Fruit fly (Drosophila melanogaster): ENCODE results near the gene mRpL13.

mRpL13 gene

DNA sequence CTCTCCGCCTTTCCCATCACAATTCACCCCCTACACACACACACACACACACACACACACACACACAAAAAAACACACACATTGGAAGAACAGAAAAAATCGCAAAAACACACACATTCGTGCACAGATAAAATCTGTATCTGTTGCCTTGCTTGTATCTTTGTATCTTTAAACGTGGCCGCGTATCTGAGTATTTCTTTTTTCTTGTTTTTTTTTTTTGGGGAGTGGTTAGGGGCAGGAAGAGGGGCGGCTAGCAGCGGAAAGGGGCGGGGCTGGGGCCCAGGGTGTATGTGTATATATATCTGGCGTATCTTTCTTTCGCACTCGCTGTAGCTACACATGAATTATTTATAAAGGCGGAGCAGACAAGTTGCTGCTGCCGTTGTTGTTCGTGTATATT is 7.5 kb upstream of the mRpL13 start:
- TF ChIP-seq Clk (GFP tag; optimal IDR thresholded peaks at IDR 0.05) (no peak), cic (GFP tag; optimal IDR thresholded peaks at IDR 0.05) (no peak), CG7101 (tag; optimal IDR thresholded peaks at IDR 0.05) (no peak), Hr96 (GFP tag; optimal IDR thresholded peaks at IDR 0.05) (no peak), CG14711 (tag; optimal IDR thresholded peaks at IDR 0.05) (no peak), bab1 (GFP tag; optimal IDR thresholded peaks at IDR 0.05) (no peak), CG5204 (GFP tag; optimal IDR thresholded peaks at IDR 0.05) (no peak), toe (GFP tag; optimal IDR thresholded peaks at IDR 0.05) (no peak)

DNA sequence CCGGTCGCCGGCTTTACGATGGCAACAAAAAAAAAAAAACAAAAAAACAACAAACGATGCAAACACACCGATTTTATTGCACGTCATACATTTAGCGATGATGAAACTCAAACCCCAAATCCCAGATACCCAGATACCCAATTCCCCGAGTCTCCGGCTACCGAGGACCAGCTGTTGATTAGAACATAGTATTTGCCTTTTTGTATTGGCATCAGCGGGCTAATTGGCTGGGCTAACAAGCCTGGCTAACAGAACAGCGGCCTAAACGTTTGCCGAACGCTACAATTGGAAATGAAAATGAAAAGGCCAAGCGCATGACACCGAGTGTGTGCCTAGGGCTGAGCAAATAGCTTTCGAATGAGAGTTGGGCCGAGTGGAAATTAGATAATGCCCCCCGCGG is 5.9 kb upstream of the mRpL13 start:
- TF ChIP-seq toe (GFP tag; optimal IDR thresholded peaks at IDR 0.05) (no peak), kay (GFP tag; ENCODE audit: borderline replicate concordance) (peak; percentile 57), cic (GFP tag; optimal IDR thresholded peaks at IDR 0.05) (no peak)

DNA sequence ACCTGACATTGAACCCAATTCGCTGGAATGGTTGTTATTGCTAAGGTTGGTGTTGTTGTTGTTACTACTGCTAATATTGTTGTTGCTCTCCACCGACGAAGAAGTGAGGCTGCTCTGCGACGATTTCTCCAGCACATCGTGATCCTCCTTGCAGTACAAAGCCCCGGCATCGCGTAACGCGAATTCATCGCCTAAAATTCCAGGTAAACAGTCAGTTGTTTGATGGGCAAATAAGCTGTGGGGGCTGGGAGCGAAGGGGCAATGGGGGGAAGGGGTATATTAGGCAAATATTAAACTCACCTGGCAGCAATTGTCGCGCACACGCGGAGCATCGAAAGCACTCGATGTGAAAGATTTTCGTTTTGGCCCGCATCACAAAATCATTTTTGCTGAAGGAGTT is 5.0 kb upstream of the mRpL13 start:
- TF ChIP-seq CG11617 (GFP tag; optimal IDR thresholded peaks at IDR 0.05), result no peak
- TF ChIP-seq cic (GFP tag; optimal IDR thresholded peaks at IDR 0.05), result no peak
- TF ChIP-seq CG14711 (tag; optimal IDR thresholded peaks at IDR 0.05), result no peak
- TF ChIP-seq bab1 (GFP tag; optimal IDR thresholded peaks at IDR 0.05), result no peak
- no peak for TF ChIP-seq Mnt (GFP tag; optimal IDR thresholded peaks at IDR 0.05)
- TF ChIP-seq Hr96 (GFP tag; optimal IDR thresholded peaks at IDR 0.05), result no peak
- no peak for TF ChIP-seq CG7045 (GFP tag; optimal IDR thresholded peaks at IDR 0.05)
- no peak for TF ChIP-seq pad (GFP tag; optimal IDR thresholded peaks at IDR 0.05)
- no peak for TF ChIP-seq toe (GFP tag; optimal IDR thresholded peaks at IDR 0.05)
- TF ChIP-seq CG1620 (GFP tag; optimal IDR thresholded peaks at IDR 0.05), result no peak
- no peak for TF ChIP-seq ovo (GFP tag; optimal IDR thresholded peaks at IDR 0.05)
- TF ChIP-seq CG7101 (tag; optimal IDR thresholded peaks at IDR 0.05), result no peak
- no peak for TF ChIP-seq cnc (optimal IDR thresholded peaks at IDR 0.05)
- TF ChIP-seq CG5204 (GFP tag; optimal IDR thresholded peaks at IDR 0.05), result no peak
- TF ChIP-seq CG12768 (GFP tag; optimal IDR thresholded peaks at IDR 0.05), result no peak
- TF ChIP-seq CG33017 (tag; optimal IDR thresholded peaks at IDR 0.05), result no peak
- TF ChIP-seq tj (GFP tag; optimal IDR thresholded peaks at IDR 0.05), result no peak
- TF ChIP-seq kay (GFP tag; ENCODE audit: borderline replicate concordance), result no peak

DNA sequence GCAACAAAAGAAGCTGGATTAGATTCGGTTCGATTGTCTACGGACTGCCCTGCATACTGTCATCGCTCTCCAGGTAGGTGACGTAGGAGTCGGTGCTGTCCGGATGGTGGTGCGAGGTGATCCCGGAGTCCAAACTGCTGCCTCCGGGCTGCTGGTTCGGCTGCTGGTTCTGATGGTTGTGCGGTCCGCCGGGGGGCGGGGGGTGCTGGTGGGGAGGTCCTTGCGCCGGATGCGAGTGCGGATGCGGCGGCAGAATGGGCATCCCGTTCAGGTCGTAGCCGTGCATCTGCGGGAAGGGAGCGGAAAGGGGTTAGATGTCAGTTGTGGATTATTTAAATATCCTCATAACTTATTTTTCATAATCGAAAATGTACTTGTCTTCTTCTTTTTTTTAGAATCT is 1.9 kb upstream of the mRpL13 start:
- no peak for TF ChIP-seq Hr96 (GFP tag; optimal IDR thresholded peaks at IDR 0.05)
- no peak for TF ChIP-seq CG7045 (GFP tag; optimal IDR thresholded peaks at IDR 0.05)
- no peak for TF ChIP-seq kay (GFP tag; ENCODE audit: borderline replicate concordance)
- TF ChIP-seq CG5204 (GFP tag; optimal IDR thresholded peaks at IDR 0.05), result no peak
- TF ChIP-seq CG7101 (tag; optimal IDR thresholded peaks at IDR 0.05), result no peak
- no peak for TF ChIP-seq toe (GFP tag; optimal IDR thresholded peaks at IDR 0.05)
- no peak for TF ChIP-seq CG1620 (GFP tag; optimal IDR thresholded peaks at IDR 0.05)
- TF ChIP-seq Clk (GFP tag; optimal IDR thresholded peaks at IDR 0.05), result no peak
- TF ChIP-seq bab1 (GFP tag; optimal IDR thresholded peaks at IDR 0.05), result no peak
- TF ChIP-seq CG11617 (GFP tag; optimal IDR thresholded peaks at IDR 0.05), result no peak

DNA sequence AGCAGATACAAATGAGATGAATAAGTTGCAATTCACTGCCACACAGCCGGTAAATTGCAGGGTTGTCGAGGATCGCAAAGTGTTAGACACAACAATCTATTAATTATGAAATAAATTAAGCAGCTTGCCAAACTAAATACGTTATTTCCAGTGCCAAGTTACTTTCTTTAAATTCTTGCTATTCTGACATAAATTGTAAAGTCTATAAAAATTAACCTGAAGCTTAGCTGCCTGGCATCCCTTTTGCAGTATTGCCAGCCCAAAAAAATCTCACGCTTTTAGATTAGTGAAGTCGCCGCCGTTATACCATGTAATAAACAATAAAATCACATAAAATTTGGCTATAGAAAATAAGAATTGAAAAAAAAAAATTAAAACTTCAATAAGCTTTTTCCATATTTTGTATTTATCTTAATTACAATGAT is 1.4 kb downstream of the mRpL13 start:
- TF ChIP-seq Crg-1 (GFP tag; optimal IDR thresholded peaks at IDR 0.05) (peak; percentile 89), cnc (optimal IDR thresholded peaks at IDR 0.05) (peak; percentile 86 to 90), CG7045 (GFP tag; optimal IDR thresholded peaks at IDR 0.05) (peak; percentile 93), Mnt (GFP tag; optimal IDR thresholded peaks at IDR 0.05) (peak; percentile 80), pad (GFP tag; optimal IDR thresholded peaks at IDR 0.05) (peak; percentile 84), CG7101 (tag; optimal IDR thresholded peaks at IDR 0.05) (peak; percentile 95), Hr96 (GFP tag; optimal IDR thresholded peaks at IDR 0.05) (peak; percentile 92), kay (GFP tag; ENCODE audit: borderline replicate concordance) (peak; percentile 95), CG5204 (GFP tag; optimal IDR thresholded peaks at IDR 0.05) (peak; percentile 93), toe (GFP tag; optimal IDR thresholded peaks at IDR 0.05) (peak; percentile 95), Clk (GFP tag; optimal IDR thresholded peaks at IDR 0.05) (peak; percentile 84), CG33017 (tag; optimal IDR thresholded peaks at IDR 0.05) (peak; percentile 95), cic (GFP tag; optimal IDR thresholded peaks at IDR 0.05) (peak; percentile 52), tj (GFP tag; optimal IDR thresholded peaks at IDR 0.05) (peak; percentile 76), bab1 (GFP tag; optimal IDR thresholded peaks at IDR 0.05) (peak; percentile 96), CG14711 (tag; optimal IDR thresholded peaks at IDR 0.05) (peak; percentile 99), CG11617 (GFP tag; optimal IDR thresholded peaks at IDR 0.05) (peak; percentile 93), CG12768 (GFP tag; optimal IDR thresholded peaks at IDR 0.05) (peak; percentile 95), CG1620 (GFP tag; optimal IDR thresholded peaks at IDR 0.05) (peak; percentile 91), ovo (GFP tag; optimal IDR thresholded peaks at IDR 0.05) (peak; percentile 60)

DNA sequence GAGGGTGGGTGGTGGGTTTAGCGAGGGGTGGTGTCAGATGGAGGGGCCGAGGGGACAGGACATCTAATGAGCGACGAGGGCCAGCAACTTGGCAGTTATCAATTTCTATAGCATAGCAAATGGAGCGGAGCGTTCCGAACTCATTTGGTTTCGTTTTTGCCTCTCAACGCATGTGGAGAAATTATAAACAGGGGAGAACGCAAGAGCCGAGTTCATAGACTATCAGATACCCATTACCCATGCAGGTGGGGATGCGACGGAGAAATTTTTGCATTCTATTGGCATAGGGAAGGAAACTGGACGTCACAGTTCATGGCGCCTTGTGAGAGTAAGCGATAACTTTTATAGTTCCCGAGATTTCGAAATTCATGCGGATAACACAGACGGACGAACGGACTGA is 6.8 kb downstream of the mRpL13 start:
- TF ChIP-seq CG5204 (GFP tag; optimal IDR thresholded peaks at IDR 0.05) (no peak), pad (GFP tag; optimal IDR thresholded peaks at IDR 0.05) (no peak), CG7101 (tag; optimal IDR thresholded peaks at IDR 0.05) (no peak), cnc (optimal IDR thresholded peaks at IDR 0.05) (no peak), Crg-1 (GFP tag; optimal IDR thresholded peaks at IDR 0.05) (no peak)

DNA sequence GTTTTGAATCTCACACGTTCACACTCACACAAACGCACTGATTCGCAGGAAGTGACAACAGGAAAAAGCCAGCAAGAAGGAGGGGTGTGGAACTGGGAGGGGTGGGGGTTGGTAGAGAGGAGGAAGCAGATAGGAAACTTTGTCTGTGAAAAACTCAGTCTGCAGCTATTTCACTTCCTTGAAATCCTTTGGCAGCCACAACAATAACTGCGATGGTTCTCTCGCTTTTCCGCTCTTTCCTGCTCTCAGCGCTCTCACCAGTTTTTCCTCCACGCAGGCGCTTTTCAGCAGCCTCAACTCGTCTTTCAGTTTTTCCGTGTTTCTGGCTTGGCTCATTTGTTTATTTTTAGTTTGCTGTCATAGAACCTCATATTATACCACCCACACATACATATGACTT is 12.2 kb downstream of the mRpL13 start:
- TF ChIP-seq kay (GFP tag; ENCODE audit: borderline replicate concordance), result peak; percentile 13
- TF ChIP-seq Crg-1 (GFP tag; optimal IDR thresholded peaks at IDR 0.05), result no peak

All from whole organism, adult.